Fruit fly (Drosophila melanogaster) whole organism, embryonic: Measurements from ENCODE around the gene CG14282.

Experiments
- Antp ChIP-seq: fragments of 200-800 bp; sonication (Bioruptor generic); optimal IDR thresholded peaks from 3 replicates; lab custom pipeline; 2016; ENCODE audit warnings: missing biosample characterization, missing genetic modification characterization
- Atf6 ChIP-seq: fragments of 200-800 bp; sonication (Bioruptor generic); IDR thresholded peaks from 2 replicates; pipeline ENCODE4 v1.3.6; 2022; ENCODE audit warnings: missing biosample characterization, missing genetic modification characterization
- B-H2 ChIP-seq: fragments of 200-800 bp; sonication (Bioruptor generic); optimal IDR thresholded peaks from 2 replicates; lab custom pipeline; 2018; ENCODE audit warnings: missing biosample characterization, mild to moderate bottlenecking, missing genetic modification characterization
- BEAF-32 ChIP-seq: fragments of 200-800 bp; sonication (Bioruptor generic); optimal IDR thresholded peaks from 3 replicates; lab custom pipeline; 2017; ENCODE audit warnings: missing biosample characterization, missing genetic modification characterization, mild to moderate bottlenecking, moderate library complexity, missing genetic modification reagents
- CG10209 ChIP-seq: fragments of 200-800 bp; sonication (Bioruptor generic); optimal IDR thresholded peaks from 3 replicates; lab custom pipeline; 2017; ENCODE audit warnings: missing biosample characterization, mild to moderate bottlenecking, missing genetic modification characterization, missing genetic modification reagents
- CG11085 ChIP-seq: fragments of 200-800 bp; sonication (Bioruptor generic); IDR thresholded peaks from 2 replicates; pipeline ENCODE4 v1.3.6; 2022; ENCODE audit warnings: missing biosample characterization, missing genetic modification characterization
- CG1233 ChIP-seq: fragments of 200-800 bp; sonication (Bioruptor generic); optimal IDR thresholded peaks from 4 replicates; lab custom pipeline; 2018; ENCODE audit warnings: missing biosample characterization, mild to moderate bottlenecking, missing genetic modification characterization
- CG13424 ChIP-seq: fragments of 200-800 bp; sonication (Bioruptor generic); optimal IDR thresholded peaks from 2 replicates; lab custom pipeline; 2019; ENCODE audit warnings: missing biosample characterization, mild to moderate bottlenecking, missing genetic modification characterization, moderate library complexity
- CG17568 ChIP-seq: fragments of 200-800 bp; sonication (Bioruptor generic); optimal IDR thresholded peaks from 2 replicates; lab custom pipeline; 2018; ENCODE audit warnings: missing biosample characterization, mild to moderate bottlenecking, missing genetic modification characterization, moderate library complexity
- CG18619 ChIP-seq: fragments of 200-800 bp; sonication (Bioruptor generic); optimal IDR thresholded peaks from 3 replicates; lab custom pipeline; 2017; ENCODE audit warnings: missing biosample characterization, mild to moderate bottlenecking, missing genetic modification characterization
- CG2875 ChIP-seq: fragments of 200-800 bp; sonication (Bioruptor generic); optimal IDR thresholded peaks from 2 replicates; lab custom pipeline; 2017; ENCODE audit warnings: missing biosample characterization, mild to moderate bottlenecking, missing genetic modification characterization, missing genetic modification reagents
- CG34376 ChIP-seq: fragments of 200-800 bp; sonication (Bioruptor generic); optimal IDR thresholded peaks from 2 replicates; lab custom pipeline; 2018; ENCODE audit warnings: missing biosample characterization, mild to moderate bottlenecking, missing genetic modification characterization
- CG3995 ChIP-seq: fragments of 200-800 bp; sonication (Bioruptor generic); optimal IDR thresholded peaks from 3 replicates; lab custom pipeline; 2016; ENCODE audit warnings: missing biosample characterization, missing genetic modification characterization
- CG4404 ChIP-seq: fragments of 200-800 bp; sonication (Bioruptor generic); IDR thresholded peaks from 2 replicates; pipeline ENCODE4 v1.3.6; 2022; ENCODE audit warnings: missing biosample characterization, missing genetic modification characterization
- CG4730 ChIP-seq: fragments of 200-800 bp; sonication (Bioruptor generic); IDR thresholded peaks from 2 replicates; pipeline ENCODE4 v1.3.6; 2022; ENCODE audit warnings: missing biosample characterization, missing genetic modification characterization
- CG8388 ChIP-seq: fragments of 200-800 bp; sonication (Bioruptor generic); optimal IDR thresholded peaks from 2 replicates; lab custom pipeline; 2019; ENCODE audit warnings: missing biosample characterization, mild to moderate bottlenecking, missing genetic modification characterization, moderate library complexity
- D19A ChIP-seq: fragments of 200-800 bp; optimal IDR thresholded peaks from 3 replicates; lab custom pipeline; 2019; ENCODE audit warnings: missing biosample characterization, mild to moderate bottlenecking, missing genetic modification characterization, moderate library complexity
- Deaf1 ChIP-seq: fragments of 200-800 bp; optimal IDR thresholded peaks from 3 replicates; lab custom pipeline; 2019; ENCODE audit warnings: missing biosample characterization, mild to moderate bottlenecking, missing genetic modification characterization, moderate library complexity
- Doc2 ChIP-seq: fragments of 200-800 bp; sonication (Bioruptor generic); IDR thresholded peaks from 2 replicates; pipeline ENCODE4 v1.3.6; 2022; ENCODE audit warnings: missing biosample characterization, missing genetic modification characterization
- HLH3B ChIP-seq: fragments of 200-800 bp; sonication (Bioruptor generic); IDR thresholded peaks from 2 replicates; pipeline ENCODE4 v1.3.6; 2022; ENCODE audit warnings: missing biosample characterization, missing genetic modification characterization
- HLH54F ChIP-seq: fragments of 200-800 bp; sonication (Bioruptor generic); optimal IDR thresholded peaks from 3 replicates; lab custom pipeline; 2016; ENCODE audit warnings: missing biosample characterization, missing genetic modification characterization
- HmgZ ChIP-seq: fragments of 200-800 bp; sonication (Bioruptor generic); optimal IDR thresholded peaks from 2 replicates; lab custom pipeline; 2018; ENCODE audit warnings: missing biosample characterization, mild to moderate bottlenecking, missing genetic modification characterization
- Lhr ChIP-seq: fragments of 200-800 bp; sonication (Bioruptor generic); optimal IDR thresholded peaks from 3 replicates; lab custom pipeline; 2017; ENCODE audit warnings: mild to moderate bottlenecking, missing biosample characterization, missing genetic modification reagents, missing genetic modification characterization
- Max ChIP-seq: fragments of 200-800 bp; sonication (Bioruptor generic); optimal IDR thresholded peaks from 2 replicates; lab custom pipeline; 2016; ENCODE audit warnings: missing biosample characterization, mild to moderate bottlenecking, missing genetic modification characterization
- Nf-YC ChIP-seq: fragments of 200-800 bp; optimal IDR thresholded peaks from 3 replicates; lab custom pipeline; 2019; ENCODE audit warnings: missing biosample characterization, mild to moderate bottlenecking, missing genetic modification characterization, moderate library complexity
- Poxn ChIP-seq: fragments of 200-800 bp; sonication (Bioruptor generic); IDR thresholded peaks from 2 replicates; pipeline ENCODE4 v1.3.6; 2022; ENCODE audit warnings: missing biosample characterization, missing genetic modification characterization
- Sox100B ChIP-seq: fragments of 200-800 bp; sonication (Bioruptor generic); optimal IDR thresholded peaks from 3 replicates; lab custom pipeline; 2018; ENCODE audit warnings: missing biosample characterization, mild to moderate bottlenecking, missing genetic modification characterization
- Sox102F ChIP-seq: fragments of 200-800 bp; sonication (Bioruptor generic); optimal IDR thresholded peaks from 2 replicates; lab custom pipeline; 2018; ENCODE audit warnings: missing biosample characterization, mild to moderate bottlenecking, missing genetic modification characterization, moderate library complexity
- Trl ChIP-seq, 3 experiments: fragments of >200 bp in 2 of 3; fragments of 200-800 bp in 1 of 3; sonication (Bioruptor generic) in 1 of 3; optimal IDR thresholded peaks; 2 replicates in 1 of 3; 3 replicates in 2 of 3; lab custom pipeline; 2016 to 2017; ENCODE audit warnings: missing biosample characterization in 1 of 3, missing genetic modification characterization in 1 of 3
- Xrp1 ChIP-seq: fragments of 200-800 bp; sonication (Bioruptor generic); IDR thresholded peaks from 2 replicates; pipeline ENCODE4 v1.3.6; 2022; ENCODE audit warnings: missing biosample characterization, missing genetic modification characterization
- ab ChIP-seq: fragments of 200-800 bp; sonication (Bioruptor generic); optimal IDR thresholded peaks from 2 replicates; lab custom pipeline; 2016; ENCODE audit warnings: missing biosample characterization, missing genetic modification characterization
- ase ChIP-seq: fragments of 200-800 bp; sonication (Bioruptor generic); IDR thresholded peaks from 3 replicates; pipeline ENCODE4 v1.3.6; 2022; ENCODE audit warnings: missing biosample characterization, missing genetic modification characterization
- ato ChIP-seq: fragments of 200-800 bp; sonication (Bioruptor generic); IDR thresholded peaks from 2 replicates; pipeline ENCODE4 v1.3.6; 2022; ENCODE audit warnings: missing biosample characterization, missing genetic modification characterization; ENCODE audit not compliant: partially characterized antibody
- bbx ChIP-seq: fragments of 200-800 bp; sonication (Bioruptor generic); IDR thresholded peaks from 2 replicates; pipeline ENCODE4 v1.3.6; 2022; ENCODE audit warnings: missing biosample characterization, missing genetic modification characterization; ENCODE audit not compliant: partially characterized antibody
- bsh ChIP-seq, 2 experiments: fragments of 200-800 bp; sonication (Bioruptor generic); optimal IDR thresholded peaks; 2 replicates each; lab custom pipeline; 2017 to 2018; ENCODE audit warnings: mild to moderate bottlenecking in 2 of 2, missing biosample characterization in 2 of 2, missing genetic modification characterization in 2 of 2, moderate library complexity in 1 of 2
- dmrt11E ChIP-seq: fragments of 200-800 bp; sonication (Bioruptor generic); optimal IDR thresholded peaks from 3 replicates; lab custom pipeline; 2018; ENCODE audit warnings: missing biosample characterization, mild to moderate bottlenecking, missing genetic modification characterization, moderate library complexity
- fru ChIP-seq: fragments of >200 bp; optimal IDR thresholded peaks from 2 replicates; lab custom pipeline; 2017
- fu2 ChIP-seq: fragments of 200-800 bp; sonication (Bioruptor generic); optimal IDR thresholded peaks from 2 replicates; lab custom pipeline; 2016; ENCODE audit warnings: missing biosample characterization, missing genetic modification characterization
- hb ChIP-seq: fragments of 200-800 bp; sonication (Bioruptor generic); IDR thresholded peaks from 3 replicates; pipeline ENCODE4 v1.3.6; 2022; ENCODE audit warnings: missing biosample characterization, missing genetic modification characterization; ENCODE audit not compliant: partially characterized antibody
- lmd ChIP-seq: fragments of 200-800 bp; sonication (Bioruptor generic); IDR thresholded peaks from 2 replicates; pipeline ENCODE4 v1.3.6; 2022; ENCODE audit warnings: missing biosample characterization, missing genetic modification characterization
- lov ChIP-seq, 2 experiments: fragments of 200-800 bp in 1 of 2; fragments of >200 bp in 1 of 2; sonication (Bioruptor generic) in 1 of 2; IDR thresholded peaks in 1 of 2; optimal IDR thresholded peaks in 1 of 2; 2 replicates in 1 of 2; 3 replicates in 1 of 2; pipeline versions ENCODE4 v1.3.6 to Lab custom; 2017 to 2022; ENCODE audit warnings: missing biosample characterization in 1 of 2, missing genetic modification characterization in 1 of 2
- p53 ChIP-seq: fragments of 200-800 bp; sonication (Bioruptor generic); optimal IDR thresholded peaks from 2 replicates; lab custom pipeline; 2016; ENCODE audit warnings: missing biosample characterization, missing genetic modification characterization
- pan ChIP-seq, 4 experiments: fragments of >200 bp in 3 of 4; fragments of 200-800 bp in 1 of 4; sonication (Bioruptor generic) in 1 of 4; optimal IDR thresholded peaks in 3 of 4; IDR thresholded peaks in 1 of 4; 2 replicates each; pipeline versions ENCODE4 v1.3.6 to Lab custom; 2017 to 2022; ENCODE audit warnings: missing biosample characterization in 2 of 4, missing genetic modification characterization in 2 of 4, mixed read lengths in 1 of 4
- peb ChIP-seq: fragments of 200-800 bp; sonication (Bioruptor generic); IDR thresholded peaks from 2 replicates; pipeline ENCODE4 v1.3.6; 2022; ENCODE audit warnings: missing biosample characterization, missing genetic modification characterization
- prd ChIP-seq, 3 experiments: fragments of >200 bp in 2 of 3; fragments of 200-800 bp in 1 of 3; sonication (Bioruptor generic) in 1 of 3; optimal IDR thresholded peaks in 2 of 3; IDR thresholded peaks in 1 of 3; 2 replicates in 2 of 3; 3 replicates in 1 of 3; pipeline versions ENCODE4 v1.3.6 to Lab custom; 2017 to 2022; ENCODE audit warnings: missing biosample characterization in 1 of 3, missing genetic modification characterization in 1 of 3
- pum ChIP-seq: fragments of 200-800 bp; sonication (Bioruptor generic); optimal IDR thresholded peaks from 2 replicates; lab custom pipeline; 2016; ENCODE audit warnings: missing biosample characterization, missing genetic modification characterization
- run ChIP-seq: fragments of 200-800 bp; sonication (Bioruptor generic); optimal IDR thresholded peaks from 3 replicates; lab custom pipeline; 2018; ENCODE audit warnings: missing biosample characterization, mild to moderate bottlenecking, missing genetic modification characterization
- sens ChIP-seq: fragments of 200-800 bp; sonication (Bioruptor generic); peaks from one replicate; lab custom pipeline; 2016; ENCODE audit warnings: missing biosample characterization, missing genetic modification characterization
- zfh1 ChIP-seq: fragments of 200-800 bp; sonication (Bioruptor generic); IDR thresholded peaks from 3 replicates; pipeline ENCODE4 v1.3.6; 2022; ENCODE audit warnings: missing biosample characterization, missing genetic modification characterization

The CG14282 gene

dm6 chr3R:19157997-19158396 is 18.8 kb upstream of the CG14282 start (continued):
- no peak for TF ChIP-seq B-H2 (GFP tag; lab: Kevin White, UChicago)
- TF ChIP-seq fu2: no peak
- TF ChIP-seq CG4404 (GFP tag; lab: Robert Waterston, UW): no peak
- TF ChIP-seq CG18619 (GFP tag; lab: Kevin White, UChicago): no peak
- TF ChIP-seq lov (optimal IDR thresholded peaks at IDR 0.05; lab: Kevin White, UChicago): no peak
- TF ChIP-seq lov (GFP tag; IDR thresholded peaks at IDR 0.05; lab: Robert Waterston, UW): no peak
- TF ChIP-seq ase: no peak
- peak; percentile 9 for TF ChIP-seq CG1233 (GFP tag; lab: Kevin White, UChicago)
- TF ChIP-seq Deaf1 (tag; lab: Kevin White, UChicago): no peak
- 0 out of 2 replicates have a peak, but pooled peaks have one; percentile 22 for TF ChIP-seq HLH3B (GFP tag; lab: Robert Waterston, UW)
- no peak for TF ChIP-seq Max
- TF ChIP-seq Poxn (GFP tag; lab: Robert Waterston, UW): no peak
- no peak for TF ChIP-seq Atf6 (GFP tag; lab: Robert Waterston, UW)
- TF ChIP-seq sens (GFP tag; lab: Kevin White, UChicago): no peak
- peak; percentile 23 for TF ChIP-seq Sox102F (GFP tag; lab: Kevin White, UChicago)
- TF ChIP-seq HmgZ (tag; lab: Kevin White, UChicago): peak; percentile 1
- no peak for TF ChIP-seq prd (optimal IDR thresholded peaks at IDR 0.05; lab: Kevin White, UChicago)
- peak; percentile 49; the same call in 2 of the 3 replicates for TF ChIP-seq prd (GFP tag; IDR thresholded peaks at IDR 0.05; lab: Robert Waterston, UW)
- peak; percentile 13 for TF ChIP-seq CG8388 (GFP tag; lab: Kevin White, UChicago)
- no peak for TF ChIP-seq D19A (tag; lab: Kevin White, UChicago)
- TF ChIP-seq CG17568 (GFP tag; lab: Kevin White, UChicago): no peak
- TF ChIP-seq CG13424 (tag; lab: Kevin White, UChicago): peak; percentile 17
- TF ChIP-seq ab (GFP tag; lab: Kevin White, UChicago): no peak
- peak; percentile 24; the same call in 1 of the 2 replicates for TF ChIP-seq CG4730 (GFP tag; lab: Robert Waterston, UW)
- no peak for TF ChIP-seq peb (GFP tag; lab: Robert Waterston, UW)
- TF ChIP-seq Antp (GFP tag; lab: Kevin White, UChicago): no peak
- TF ChIP-seq HLH54F (GFP tag; lab: Kevin White, UChicago): no peak
- no peak for TF ChIP-seq CG3995 (GFP tag; lab: Kevin White, UChicago)
- no peak for TF ChIP-seq run (tag; lab: Kevin White, UChicago)
- no peak for TF ChIP-seq pum (GFP tag; lab: Kevin White, UChicago)
- 0 out of 3 replicates have a peak, but pooled peaks have one; percentile 12 for TF ChIP-seq zfh1
- no peak for TF ChIP-seq lmd (GFP tag; lab: Robert Waterston, UW)
- TF ChIP-seq CG10209 (GFP tag; lab: Kevin White, UChicago): no peak
- TF ChIP-seq ato (GFP tag; lab: Robert Waterston, UW): no peak
- no peak for TF ChIP-seq fru
- TF ChIP-seq p53 (GFP tag; lab: Kevin White, UChicago): no peak
- TF ChIP-seq CG34376: no peak
- TF ChIP-seq Nf-YC (tag; lab: Kevin White, UChicago): no peak
- TF ChIP-seq Lhr (GFP tag; lab: Kevin White, UChicago): no peak
- TF ChIP-seq CG11085: no peak
- no peak for TF ChIP-seq CG2875 (GFP tag; lab: Kevin White, UChicago)
- peak in 1 of 2 experiments; percentile 13 for TF ChIP-seq bsh (GFP tag; optimal IDR thresholded peaks at IDR 0.05; lab: Kevin White, UChicago)
- TF ChIP-seq bbx (GFP tag; lab: Robert Waterston, UW): no peak
- peak; percentile 23; the same call in 1 of the 2 replicates for TF ChIP-seq Xrp1 (GFP tag; lab: Robert Waterston, UW)
- no peak for TF ChIP-seq Doc2
- TF ChIP-seq Trl (optimal IDR thresholded peaks at IDR 0.05; lab: Kevin White, UChicago): no peak
- no peak for TF ChIP-seq Trl (GFP tag; optimal IDR thresholded peaks at IDR 0.05; lab: Kevin White, UChicago)
- no peak for TF ChIP-seq Sox100B (GFP tag; lab: Kevin White, UChicago)
- no peak for TF ChIP-seq hb
- no peak for TF ChIP-seq BEAF-32 (GFP tag; lab: Kevin White, UChicago)
- no peak for TF ChIP-seq pan (optimal IDR thresholded peaks at IDR 0.05; lab: Kevin White, UChicago)
- TF ChIP-seq pan (GFP tag; optimal IDR thresholded peaks at IDR 0.05 in 1 of 2, IDR thresholded peaks at IDR 0.05 in 1 of 2): peak in 1 of 2 experiments; percentile 29
- no peak for TF ChIP-seq dmrt11E (tag; lab: Kevin White, UChicago)
